Fruit fly (Drosophila melanogaster) whole organism: ENCODE data around the gene Pkd2.

Experiments
- CG8478 ChIP-seq: fragments of >200 bp; optimal IDR thresholded peaks from 2 replicates; lab custom pipeline; 2018; ENCODE audit warnings: inconsistent platforms
- EcR ChIP-seq, 2 experiments: fragments of >200 bp; optimal IDR thresholded peaks; 2 replicates each; lab custom pipeline; 2017; ENCODE audit warnings: missing biosample characterization in 2 of 2, missing genetic modification characterization in 2 of 2, missing genetic modification reagents in 2 of 2
- pan ChIP-seq: fragments of >200 bp; optimal IDR thresholded peaks from 2 replicates; lab custom pipeline; 2017
- psq ChIP-seq: fragments of >200 bp; optimal IDR thresholded peaks from 2 replicates; lab custom pipeline; 2017
- usp ChIP-seq: fragments of >200 bp; optimal IDR thresholded peaks from 2 replicates; lab custom pipeline; 2017; ENCODE audit warnings: missing biosample characterization, missing genetic modification characterization, mixed read lengths

DNA sequence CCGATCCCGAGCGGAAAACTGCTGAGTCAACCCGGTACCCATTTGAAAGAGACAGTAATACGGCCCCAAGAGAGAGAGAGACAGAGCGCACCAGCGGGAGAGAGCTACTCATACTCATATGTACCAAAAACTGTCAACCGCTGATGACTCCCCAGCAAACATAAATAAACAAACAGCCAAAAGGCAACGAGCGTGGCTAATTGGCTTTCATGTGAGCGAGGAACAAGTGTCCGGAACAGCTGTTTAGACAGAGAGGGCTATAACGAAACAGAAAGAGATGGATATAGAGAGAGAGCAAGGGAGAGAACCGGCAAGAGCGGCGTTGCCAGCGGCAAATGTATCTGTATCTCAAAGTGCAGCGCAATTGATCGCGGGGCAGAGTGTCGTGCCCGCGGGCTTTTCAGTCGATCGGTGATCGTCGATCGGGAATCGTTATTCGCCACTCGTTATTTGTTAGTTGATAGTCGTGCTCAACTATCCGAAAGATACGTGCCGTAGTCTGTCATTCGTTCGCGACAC lies 32.1 kb upstream of the Pkd2 start:
- TF ChIP-seq EcR (GFP tag; optimal IDR thresholded peaks at IDR 0.05; lab: Kevin White, UChicago) (no peak), psq (lab: Kevin White, UChicago) (no peak), CG8478 (lab: Kevin White, UChicago) (peak; percentile 51), usp (GFP tag; lab: Kevin White, UChicago) (no peak), pan (lab: Kevin White, UChicago) (no peak)
